Worm (Caenorhabditis elegans) whole organism, L4 larva: ENCODE results near the gene egl-3.
A peak's percentile ranks its signal among the peaks of the same experiment; 100 is the strongest.

Source experiments
- T20F7.1 ChIP-seq: fragments of 200-800 bp; sonication (Bioruptor generic); optimal IDR thresholded peaks from 2 replicates; lab custom pipeline; 2018; ENCODE audit warnings: mild to moderate bottlenecking, missing genetic modification characterization, missing compliant biosample characterization
- Y48G9A.11 ChIP-seq: fragments of 200-800 bp; sonication (Bioruptor generic); IDR thresholded peaks from 2 replicates; pipeline ENCODE4 v1.3.6; 2022; ENCODE audit warnings: missing genetic modification reagents, missing genetic modification characterization, missing compliant biosample characterization
- aha-1 ChIP-seq: fragments of 150-350 bp; peaks from one replicate; lab custom pipeline; 2014; ENCODE audit warnings: missing biosample characterization, missing genetic modification characterization
- ama-1 ChIP-seq: fragments of 150-350 bp; optimal IDR thresholded peaks from 2 replicates; lab custom pipeline; 2014; ENCODE audit warnings: inconsistent platforms, mixed read lengths
- arid-1 ChIP-seq: fragments of 200-800 bp; sonication (Bioruptor generic); conservative IDR thresholded peaks from 2 replicates; pipeline ENCODE4 v1.3.6; 2022; ENCODE audit warnings: missing genetic modification reagents, missing genetic modification characterization, missing compliant biosample characterization
- ceh-28 ChIP-seq: fragments of 150-350 bp; optimal IDR thresholded peaks from 2 replicates; lab custom pipeline; 2014; ENCODE audit warnings: missing biosample characterization, missing genetic modification reagents, missing genetic modification characterization
- ceh-44 ChIP-seq: fragments of 200-800 bp; sonication (Bioruptor generic); IDR thresholded peaks from 2 replicates; pipeline ENCODE4 v1.3.6; 2022; ENCODE audit warnings: missing genetic modification reagents, missing genetic modification characterization, missing compliant biosample characterization
- daf-12 ChIP-seq: fragments of 150-350 bp; optimal IDR thresholded peaks from 2 replicates; lab custom pipeline; 2014; ENCODE audit warnings: missing biosample characterization, missing genetic modification reagents, missing genetic modification characterization
- daf-16 ChIP-seq, 3 experiments: sonication (generic microtip); optimal IDR thresholded peaks; 2 replicates each; lab custom pipeline; 2016 to 2017; ENCODE audit warnings: missing genetic modification characterization in 3 of 3, missing genetic modification reagents in 3 of 3, mild to moderate bottlenecking in 2 of 3, missing compliant biosample characterization in 2 of 3, missing biosample characterization in 1 of 3, moderate library complexity in 1 of 3
- dmd-6 ChIP-seq: fragments of 200-800 bp; sonication (Bioruptor generic); IDR thresholded peaks from 2 replicates; pipeline ENCODE4 v1.3.6; 2022; ENCODE audit warnings: missing genetic modification reagents, missing genetic modification characterization, missing compliant biosample characterization
- dmd-9 ChIP-seq: fragments of 200-800 bp; sonication (Bioruptor generic); IDR thresholded peaks from 2 replicates; pipeline ENCODE4 v1.3.6; 2022; ENCODE audit warnings: missing genetic modification reagents, missing genetic modification characterization, missing compliant biosample characterization
- duxl-1 ChIP-seq: sonication (generic microtip); optimal IDR thresholded peaks from 2 replicates; lab custom pipeline; 2016; ENCODE audit warnings: mild to moderate bottlenecking, missing genetic modification characterization, moderate library complexity, missing compliant biosample characterization; ENCODE audit not compliant: poor library complexity
- dve-1 ChIP-seq: sonication (generic microtip); optimal IDR thresholded peaks from 2 replicates; lab custom pipeline; 2017; ENCODE audit warnings: antibody characterized with exemption, mild to moderate bottlenecking, missing genetic modification characterization, missing compliant biosample characterization; ENCODE audit not compliant: insufficient read depth
- hlh-11 ChIP-seq: fragments of 200-800 bp; sonication (Bioruptor generic); optimal IDR thresholded peaks from 2 replicates; lab custom pipeline; 2018; ENCODE audit warnings: mild to moderate bottlenecking, missing genetic modification characterization, missing compliant biosample characterization
- hlh-30 ChIP-seq: sonication (generic microtip); optimal IDR thresholded peaks from 2 replicates; lab custom pipeline; 2017; ENCODE audit warnings: antibody characterized with exemption, mild to moderate bottlenecking, missing genetic modification characterization, missing compliant biosample characterization; ENCODE audit not compliant: insufficient read depth
- lin-1 ChIP-seq: fragments of 200-800 bp; sonication (Bioruptor generic); IDR thresholded peaks from 2 replicates; pipeline ENCODE4 v1.3.6; 2022; ENCODE audit warnings: missing genetic modification reagents, missing genetic modification characterization, missing compliant biosample characterization
- lin-38 ChIP-seq: fragments of 200-800 bp; sonication (Bioruptor generic); IDR thresholded peaks from 2 replicates; pipeline ENCODE4 v1.3.6; 2022; ENCODE audit warnings: missing genetic modification reagents, missing genetic modification characterization, missing compliant biosample characterization
- lsy-2 ChIP-seq, 2 experiments: fragments of 150-350 bp in 1 of 2; sonication (generic microtip) in 1 of 2; optimal IDR thresholded peaks; 2 replicates each; lab custom pipeline; 2014 to 2017; ENCODE audit warnings: missing biosample characterization in 2 of 2, missing genetic modification characterization in 2 of 2
- madf-9 ChIP-seq: fragments of 200-800 bp; sonication (Bioruptor generic); conservative IDR thresholded peaks from 2 replicates; pipeline ENCODE4 v1.3.6; 2022; ENCODE audit warnings: missing genetic modification reagents, missing genetic modification characterization, missing compliant biosample characterization
- mdl-1 ChIP-seq, 2 experiments: fragments of 150-350 bp in 1 of 2; sonication (generic microtip) in 1 of 2; optimal IDR thresholded peaks; 2 replicates each; lab custom pipeline; 2014 to 2017; ENCODE audit warnings: missing biosample characterization in 2 of 2, missing genetic modification characterization in 2 of 2
- mep-1 ChIP-seq: fragments of 150-350 bp; sonication (generic microtip); optimal IDR thresholded peaks from 3 replicates; lab custom pipeline; 2014; ENCODE audit warnings: missing biosample characterization, missing genetic modification characterization
- mes-2 ChIP-seq: sonication (generic microtip); optimal IDR thresholded peaks from 2 replicates; lab custom pipeline; 2016; ENCODE audit warnings: missing genotype, mild to moderate bottlenecking, missing genetic modification characterization, missing compliant biosample characterization; ENCODE audit not compliant: poor library complexity, severe bottlenecking
- nhr-102 ChIP-seq: sonication (generic microtip); optimal IDR thresholded peaks from 2 replicates; lab custom pipeline; 2016; ENCODE audit warnings: mild to moderate bottlenecking, missing genetic modification characterization, moderate library complexity, missing compliant biosample characterization
- nhr-25 ChIP-seq: sonication (generic microtip); optimal IDR thresholded peaks from 2 replicates; lab custom pipeline; 2017; ENCODE audit warnings: missing genetic modification characterization, mild to moderate bottlenecking, missing compliant biosample characterization, antibody characterized with exemption, moderate library complexity, borderline replicate concordance; ENCODE audit not compliant: insufficient read depth
- nhr-28 ChIP-seq: fragments of 150-350 bp; optimal IDR thresholded peaks from 2 replicates; lab custom pipeline; 2014; ENCODE audit warnings: missing biosample characterization, missing genetic modification characterization
- pqm-1 ChIP-seq: sonication (generic microtip); optimal IDR thresholded peaks from 2 replicates; lab custom pipeline; 2017; ENCODE audit warnings: missing biosample characterization, missing genetic modification characterization
- sdz-12 ChIP-seq: fragments of 200-800 bp; sonication (Bioruptor generic); optimal IDR thresholded peaks from 2 replicates; lab custom pipeline; 2018; ENCODE audit warnings: mild to moderate bottlenecking, missing genetic modification characterization, missing compliant biosample characterization
- unc-39 ChIP-seq: sonication (generic microtip); optimal IDR thresholded peaks from 2 replicates; lab custom pipeline; 2017; ENCODE audit warnings: missing biosample characterization, missing genetic modification characterization
- unc-62 ChIP-seq, 3 experiments: fragments of 150-350 bp in 1 of 3; sonication (generic microtip); optimal IDR thresholded peaks in 2 of 3; peaks in 1 of 3; 1 replicate in 1 of 3; 2 replicates in 2 of 3; lab custom pipeline; 2014 to 2017; ENCODE audit warnings: missing biosample characterization in 3 of 3, missing genetic modification characterization in 3 of 3, missing genetic modification reagents in 3 of 3, missing genotype in 1 of 3
- zfp-2 ChIP-seq: sonication (generic microtip); optimal IDR thresholded peaks from 2 replicates; lab custom pipeline; 2016; ENCODE audit warnings: mild to moderate bottlenecking, missing genetic modification characterization, missing compliant biosample characterization

egl-3 gene

ce11 chrV:10204863-10205338, 31.3 kb upstream of the egl-3 start, which contains the start of the genes ZK856.19 and ZK856.11 (continued):
- TF ChIP-seq arid-1 (GFP tag; lab: Robert Waterston, UW) (0 out of 2 replicates have a peak, but pooled peaks have one; percentile 31), zfp-2 (tag; lab: Kevin White, UChicago) (no peak), unc-39 (tag; lab: Kevin White, UChicago) (no peak)

DNA sequence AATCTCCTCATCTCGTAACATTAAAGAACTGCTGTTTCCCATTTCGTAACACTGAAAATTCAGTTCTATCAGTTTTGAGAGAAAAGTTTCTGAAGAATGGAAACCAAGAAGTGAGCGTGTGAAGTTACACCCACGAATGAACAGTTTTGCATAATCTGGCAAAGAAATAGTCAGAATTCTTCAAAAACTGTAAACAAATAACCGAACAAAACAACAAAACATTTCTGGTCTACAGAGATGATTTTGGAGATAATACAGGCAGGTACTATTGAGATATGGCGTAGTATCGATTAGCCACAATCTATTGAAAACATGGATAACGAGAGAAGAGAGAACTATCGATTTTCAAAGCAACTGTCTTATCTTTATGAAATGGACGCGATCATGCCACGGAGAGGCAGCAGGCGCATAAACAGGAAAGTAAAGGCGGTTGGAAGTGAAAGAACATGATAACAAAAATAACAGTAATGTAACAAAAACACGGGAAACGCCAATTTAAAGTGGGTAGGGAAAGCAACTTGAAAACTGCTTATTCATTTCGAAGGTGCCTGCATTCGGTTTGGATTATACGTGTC, 30.0 kb upstream of the egl-3 start, which contains the start of gene chpf-1:
chpf-1 (minus strand) TSS at position 51 of the 575 bp plus-strand sequence.
- peak; percentile 14 for TF ChIP-seq mep-1 (tag; lab: Kevin White, UChicago)
- no peak for TF ChIP-seq lin-38 (GFP tag; lab: Robert Waterston, UW)
- peak; percentile 81 for TF ChIP-seq nhr-28 (tag; lab: Kevin White, UChicago)
- 0 out of 2 replicates have a peak, but pooled peaks have one; percentile 42 for TF ChIP-seq lin-1
- TF ChIP-seq hlh-30 (tag; lab: Kevin White, UChicago): peak; percentile 39
- peak in 1 of 2 experiments; percentile 46 for TF ChIP-seq mdl-1 (tag; optimal IDR thresholded peaks at IDR 0.05; lab: Kevin White, UChicago)
- TF ChIP-seq daf-12: no peak
- no peak for TF ChIP-seq sdz-12 (GFP tag; lab: Kevin White, UChicago)
- TF ChIP-seq pqm-1 (tag; lab: Kevin White, UChicago): peak; percentile 84
- no peak for TF ChIP-seq nhr-102 (tag; lab: Kevin White, UChicago)
- TF ChIP-seq ceh-28 (tag; lab: Kevin White, UChicago): peak; percentile 64
- peak; percentile 69 for TF ChIP-seq hlh-11 (tag; lab: Kevin White, UChicago)
- TF ChIP-seq dmd-6 (GFP tag; lab: Robert Waterston, UW): peak; percentile 33; the same call in 1 of the 2 replicates
- peak; percentile 23 for TF ChIP-seq T20F7.1
- peak; percentile 23 for TF ChIP-seq nhr-25
- TF ChIP-seq daf-16 (GFP tag; optimal IDR thresholded peaks at IDR 0.05; lab: Kevin White, UChicago): no peak
- peak; percentile 92 for TF ChIP-seq daf-16 (tag; optimal IDR thresholded peaks at IDR 0.05; lab: Kevin White, UChicago)
- peak; percentile 60 for TF ChIP-seq dve-1 (tag; lab: Kevin White, UChicago)
- no peak for TF ChIP-seq madf-9 (GFP tag; lab: Robert Waterston, UW)
- TF ChIP-seq lsy-2 (tag; optimal IDR thresholded peaks at IDR 0.05; lab: Kevin White, UChicago): peak in 1 of 2 experiments; percentile 23
- TF ChIP-seq ceh-44 (GFP tag; lab: Robert Waterston, UW): no peak
- peak; percentile 26 for TF ChIP-seq duxl-1
- TF ChIP-seq mes-2 (tag; lab: Kevin White, UChicago): peak; percentile 29

ce11 chrV:10202340-10202739, 28.8 kb upstream of the egl-3 start:
- TF ChIP-seq daf-16 (GFP tag; optimal IDR thresholded peaks at IDR 0.05; lab: Kevin White, UChicago) (no peak), daf-16 (tag; optimal IDR thresholded peaks at IDR 0.05; lab: Kevin White, UChicago) (peak; percentile 62), lsy-2 (tag; optimal IDR thresholded peaks at IDR 0.05; lab: Kevin White, UChicago) (no peak), ama-1 (lab: Kevin White, UChicago) (peak; percentile 49), unc-39 (tag; lab: Kevin White, UChicago) (no peak)

- TF ChIP-seq unc-62 (GFP tag; optimal IDR thresholded peaks at IDR 0.05 in 1 of 2; lab: Kevin White, UChicago): peak in 1 of 2 experiments; percentile 73
- no peak for TF ChIP-seq unc-62 (tag; optimal IDR thresholded peaks at IDR 0.05; lab: Kevin White, UChicago)
- peak; percentile 8 for TF ChIP-seq aha-1 (tag; lab: Kevin White, UChicago)
- 0 out of 2 replicates have a peak, but pooled peaks have one; percentile 42 for TF ChIP-seq dmd-9 (GFP tag; lab: Robert Waterston, UW)
- no peak for TF ChIP-seq madf-9 (GFP tag; lab: Robert Waterston, UW)
- no peak for TF ChIP-seq Y48G9A.11 (GFP tag; lab: Robert Waterston, UW)
- peak in 1 of 2 experiments; percentile 18 for TF ChIP-seq mdl-1 (tag; optimal IDR thresholded peaks at IDR 0.05; lab: Kevin White, UChicago)
- peak; percentile 51 for TF ChIP-seq dve-1 (tag; lab: Kevin White, UChicago)
- peak in 1 of 2 experiments; percentile 46 for TF ChIP-seq lsy-2 (tag; optimal IDR thresholded peaks at IDR 0.05; lab: Kevin White, UChicago)
- TF ChIP-seq nhr-28 (tag; lab: Kevin White, UChicago): peak; percentile 82
Measured at ce11 chrV:10201913-10202312, 28.4 kb upstream of the egl-3 start, which contains the start of gene ZK856.7. Gene ZK856.7 (plus strand): TSS chrV:10202098.
